Fruit fly (Drosophila melanogaster) whole organism, pupa: Measurements from ENCODE around the gene Grip91.
A peak's percentile ranks its signal among the peaks of the same experiment; 100 is the strongest.

Source experiments
- CG10348 ChIP-seq: fragments of 200-800 bp; sonication (Bioruptor generic); IDR thresholded peaks from 2 replicates; pipeline ENCODE4 v1.3.6; 2022; ENCODE audit warnings: missing biosample characterization, missing genetic modification characterization
- CG12605 ChIP-seq: fragments of 200-800 bp; sonication (Bioruptor generic); IDR thresholded peaks from 2 replicates; pipeline ENCODE4 v1.3.6; 2022; ENCODE audit warnings: missing biosample characterization, missing genetic modification characterization
- CG13204 ChIP-seq: fragments of 200-800 bp; sonication (Bioruptor generic); optimal IDR thresholded peaks from 2 replicates; lab custom pipeline; 2018; ENCODE audit warnings: missing biosample characterization, mild to moderate bottlenecking, missing genetic modification characterization, moderate library complexity
- CG14655 ChIP-seq: fragments of 200-800 bp; sonication (Bioruptor generic); optimal IDR thresholded peaks from 3 replicates; lab custom pipeline; 2017; ENCODE audit warnings: mild to moderate bottlenecking, missing biosample characterization, missing genetic modification reagents, missing genetic modification characterization
- CG15710 ChIP-seq: fragments of 200-800 bp; sonication (Bioruptor generic); optimal IDR thresholded peaks from 2 replicates; lab custom pipeline; 2018; ENCODE audit warnings: missing biosample characterization, mild to moderate bottlenecking, missing genetic modification characterization, moderate library complexity
- CG17806 ChIP-seq: fragments of 200-800 bp; sonication (Bioruptor generic); optimal IDR thresholded peaks from 2 replicates; lab custom pipeline; 2018; ENCODE audit warnings: missing biosample characterization, mild to moderate bottlenecking, missing genetic modification characterization, moderate library complexity
- CG32121 ChIP-seq: fragments of 200-800 bp; sonication (Bioruptor generic); IDR thresholded peaks from 2 replicates; pipeline ENCODE4 v1.3.6; 2022; ENCODE audit warnings: missing biosample characterization, missing genetic modification characterization
- CG34367 ChIP-seq: fragments of 200-800 bp; sonication (Bioruptor generic); optimal IDR thresholded peaks from 2 replicates; lab custom pipeline; 2018; ENCODE audit warnings: missing biosample characterization, mild to moderate bottlenecking, missing genetic modification characterization
- CG4496 ChIP-seq: fragments of 200-800 bp; sonication (Bioruptor generic); IDR thresholded peaks from 3 replicates; pipeline ENCODE4 v1.3.6; 2022; ENCODE audit warnings: missing biosample characterization, missing genetic modification characterization
- CG8159 ChIP-seq: fragments of 200-800 bp; sonication (Bioruptor generic); optimal IDR thresholded peaks from 3 replicates; lab custom pipeline; 2018; ENCODE audit warnings: missing biosample characterization, mild to moderate bottlenecking, missing genetic modification characterization, moderate library complexity
- CG8301 ChIP-seq: fragments of 200-800 bp; sonication (Bioruptor generic); optimal IDR thresholded peaks from 2 replicates; lab custom pipeline; 2018; ENCODE audit warnings: missing biosample characterization, mild to moderate bottlenecking, missing genetic modification characterization
- CG9948 ChIP-seq: fragments of 200-800 bp; sonication (Bioruptor generic); optimal IDR thresholded peaks from 2 replicates; lab custom pipeline; 2018; ENCODE audit warnings: missing biosample characterization, mild to moderate bottlenecking, missing genetic modification characterization, moderate library complexity
- D1 ChIP-seq: fragments of 200-800 bp; sonication (Bioruptor generic); optimal IDR thresholded peaks from 2 replicates; lab custom pipeline; 2018; ENCODE audit warnings: missing biosample characterization, mild to moderate bottlenecking, missing genetic modification characterization, moderate library complexity
- EcR ChIP-seq: fragments of 200-800 bp; sonication (Bioruptor generic); optimal IDR thresholded peaks from 3 replicates; lab custom pipeline; 2019; ENCODE audit warnings: missing biosample characterization, missing genetic modification characterization, mild to moderate bottlenecking, moderate library complexity, missing genetic modification reagents
- Ets98B ChIP-seq: fragments of 200-800 bp; sonication (Bioruptor generic); IDR thresholded peaks from 2 replicates; pipeline ENCODE4 v1.3.6; 2022; ENCODE audit warnings: missing biosample characterization, missing genetic modification characterization
- Pif1A ChIP-seq: fragments of 200-800 bp; sonication (Bioruptor generic); optimal IDR thresholded peaks from 3 replicates; lab custom pipeline; 2016; ENCODE audit warnings: missing biosample characterization, missing genetic modification characterization
- Pif1B ChIP-seq: fragments of 200-800 bp; sonication (Bioruptor generic); optimal IDR thresholded peaks from 3 replicates; lab custom pipeline; 2016; ENCODE audit warnings: missing biosample characterization, missing genetic modification characterization
- Snoo ChIP-seq: fragments of 200-800 bp; sonication (Bioruptor generic); optimal IDR thresholded peaks from 3 replicates; lab custom pipeline; 2017; ENCODE audit warnings: missing biosample characterization, mild to moderate bottlenecking, missing genetic modification characterization, inconsistent platforms
- fd96Ca ChIP-seq: fragments of 200-800 bp; sonication (Bioruptor generic); IDR thresholded peaks from 3 replicates; pipeline ENCODE4 v1.3.6; 2022; ENCODE audit warnings: missing biosample characterization, missing genetic modification characterization
- gl ChIP-seq: fragments of 200-800 bp; sonication (Bioruptor generic); optimal IDR thresholded peaks from 2 replicates; lab custom pipeline; 2018; ENCODE audit warnings: missing biosample characterization, mild to moderate bottlenecking, missing genetic modification characterization
- rn ChIP-seq: fragments of 200-800 bp; sonication (Bioruptor generic); IDR thresholded peaks from 2 replicates; pipeline ENCODE4 v1.3.6; 2022; ENCODE audit warnings: missing biosample characterization, missing genetic modification characterization

The Grip91 gene

dm6 chrX:13753775-13754174, 9.3 kb upstream of the Grip91 start:
- TF ChIP-seq CG8159 (tag; lab: Kevin White, UChicago) (no peak), CG15710 (tag; lab: Kevin White, UChicago) (no peak), CG13204 (GFP tag; lab: Kevin White, UChicago) (no peak), Pif1B (no peak), CG8301 (tag; lab: Kevin White, UChicago) (no peak), Pif1A (GFP tag; lab: Kevin White, UChicago) (no peak), CG17806 (tag; lab: Kevin White, UChicago) (no peak), rn (GFP tag; lab: Robert Waterston, UW) (no peak), Ets98B (GFP tag; lab: Robert Waterston, UW) (no peak), CG14655 (GFP tag; lab: Kevin White, UChicago) (no peak), CG4496 (GFP tag; lab: Robert Waterston, UW) (no peak), Snoo (tag; lab: Kevin White, UChicago) (no peak)

dm6 chrX:13753101-13753758, 8.7 kb upstream of the Grip91 start:
- TF ChIP-seq CG12605 (no peak), Pif1A (GFP tag; lab: Kevin White, UChicago) (peak; percentile 2), Ets98B (GFP tag; lab: Robert Waterston, UW) (no peak), CG15710 (tag; lab: Kevin White, UChicago) (no peak), CG4496 (GFP tag; lab: Robert Waterston, UW) (no peak)

- no peak for TF ChIP-seq CG8301 (tag; lab: Kevin White, UChicago)
- TF ChIP-seq EcR = no peak
- no peak for TF ChIP-seq CG13204 (GFP tag; lab: Kevin White, UChicago)
- TF ChIP-seq Snoo (tag; lab: Kevin White, UChicago) = no peak
- no peak for TF ChIP-seq CG15710 (tag; lab: Kevin White, UChicago)
- no peak for TF ChIP-seq Ets98B (GFP tag; lab: Robert Waterston, UW)
- TF ChIP-seq gl = no peak
- no peak for TF ChIP-seq rn (GFP tag; lab: Robert Waterston, UW)
- TF ChIP-seq CG9948 = no peak
- no peak for TF ChIP-seq CG32121
- TF ChIP-seq Pif1A (GFP tag; lab: Kevin White, UChicago) = no peak
- TF ChIP-seq CG14655 (GFP tag; lab: Kevin White, UChicago) = no peak
- no peak for TF ChIP-seq CG8159 (tag; lab: Kevin White, UChicago)
- TF ChIP-seq CG34367 (tag; lab: Kevin White, UChicago) = no peak
- no peak for TF ChIP-seq Pif1B
- no peak for TF ChIP-seq CG17806 (tag; lab: Kevin White, UChicago)
- no peak for TF ChIP-seq D1 (tag; lab: Kevin White, UChicago)
- TF ChIP-seq, all 21 proteins: peak for 0
Measured at dm6 chrX:13752543-13753046, 8.1 kb upstream of the Grip91 start.

dm6 chrX:13749873-13750241, 5.4 kb upstream of the Grip91 start:
- TF ChIP-seq gl = no peak
- 0 out of 2 replicates have a peak, but pooled peaks have one; percentile 18 for TF ChIP-seq Ets98B (GFP tag; lab: Robert Waterston, UW)

dm6 chrX:13748906-13749872, 4.7 kb upstream of the Grip91 start:
- TF ChIP-seq CG17806 (tag; lab: Kevin White, UChicago) (no peak), CG8301 (tag; lab: Kevin White, UChicago) (peak; percentile 51), CG9948 (no peak), CG8159 (tag; lab: Kevin White, UChicago) (peak; percentile 29), CG32121 (peak; percentile 44), Snoo (tag; lab: Kevin White, UChicago) (peak; percentile 1), CG13204 (GFP tag; lab: Kevin White, UChicago) (no peak), rn (GFP tag; lab: Robert Waterston, UW) (no peak), D1 (tag; lab: Kevin White, UChicago) (peak; percentile 29), Ets98B (GFP tag; lab: Robert Waterston, UW) (peak; percentile 52; the same call in 1 of the 2 replicates), CG14655 (GFP tag; lab: Kevin White, UChicago) (peak; percentile 54), CG4496 (GFP tag; lab: Robert Waterston, UW) (peak; percentile 58), fd96Ca (GFP tag; lab: Robert Waterston, UW) (peak; percentile 68), CG10348 (no peak), CG12605 (peak; percentile 40; the same call in 1 of the 2 replicates), EcR (no peak), CG34367 (tag; lab: Kevin White, UChicago) (no peak), Pif1B (no peak), gl (no peak), CG15710 (tag; lab: Kevin White, UChicago) (peak; percentile 34), Pif1A (GFP tag; lab: Kevin White, UChicago) (peak; percentile 36)
- TF ChIP-seq, all 21 proteins: peak for 12
